Worm (Caenorhabditis elegans): ENCODE measurements around the gene ZK185.5.

The ZK185.5 gene

DNA sequence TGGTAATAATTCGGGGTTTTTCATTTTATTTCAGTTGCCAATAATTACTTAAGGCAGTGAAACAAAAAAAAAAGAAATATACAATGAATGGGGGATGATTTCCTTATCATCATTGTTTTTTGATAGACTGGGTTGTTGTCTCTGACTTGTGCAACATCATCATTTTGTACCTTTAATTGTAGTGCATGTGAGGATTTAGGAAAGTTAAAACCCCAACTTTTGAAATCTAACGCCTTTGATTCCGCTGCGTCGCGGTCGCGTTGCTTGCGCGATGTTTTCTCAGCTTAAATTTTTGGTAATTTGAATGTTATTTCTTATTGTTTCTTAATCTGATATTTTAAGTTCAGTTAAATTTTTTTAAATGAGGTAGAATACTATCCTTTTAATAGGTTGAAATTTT is at the start of gene ZK185.5:
ZK185.5 (minus strand) TSS at position 101 of the 400 bp plus-strand sequence.
- TF ChIP-seq snpc-4 (tag; optimal IDR thresholded peaks at IDR 0.05): no peak
- TF ChIP-seq unc-39 (tag; optimal IDR thresholded peaks at IDR 0.05): no peak
- TF ChIP-seq lin-13 (GFP tag; optimal IDR thresholded peaks at IDR 0.05): no peak
- no peak for TF ChIP-seq ZK546.5 (tag; optimal IDR thresholded peaks at IDR 0.05)

DNA sequence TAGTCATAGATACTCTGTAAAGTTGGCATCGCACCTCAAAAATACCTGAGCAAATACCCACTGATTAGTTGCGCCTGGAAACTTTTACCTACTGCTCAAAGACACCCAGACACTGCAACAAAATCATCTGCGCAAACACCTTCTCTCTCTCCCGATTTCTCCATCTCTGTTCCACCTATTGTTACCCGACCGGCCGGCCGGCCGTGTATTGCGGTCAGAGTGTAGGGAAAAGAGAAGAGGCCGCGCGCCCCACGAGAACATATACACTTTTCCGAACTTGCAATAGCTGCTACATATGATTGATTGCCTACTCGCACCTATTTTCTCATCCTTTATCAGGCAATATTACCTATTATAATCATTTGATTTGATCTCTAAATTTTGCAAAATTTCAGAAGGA is 42.7 kb upstream of the ZK185.5 start:
- TF ChIP-seq nhr-21 (tag; optimal IDR thresholded peaks at IDR 0.05) (no peak), unc-55 (GFP tag; optimal IDR thresholded peaks at IDR 0.05) (no peak), lin-11 (tag; optimal IDR thresholded peaks at IDR 0.05) (no peak), nhr-12 (tag; optimal IDR thresholded peaks at IDR 0.05) (no peak), blmp-1 (tag; optimal IDR thresholded peaks at IDR 0.05; ENCODE audit: insufficient read depth) (no peak), ceh-82 (tag; optimal IDR thresholded peaks at IDR 0.05) (no peak), ztf-1 (GFP tag; conservative IDR thresholded peaks at IDR 0.05) (no peak), unc-62 (GFP tag; optimal IDR thresholded peaks at IDR 0.05) (no peak), alr-1 (tag; optimal IDR thresholded peaks at IDR 0.05) (no peak), F13H6.1 (tag; optimal IDR thresholded peaks at IDR 0.05) (no peak), elt-3 (tag; optimal IDR thresholded peaks at IDR 0.05) (no peak), elt-1 (tag; optimal IDR thresholded peaks at IDR 0.05) (no peak), sma-3 (GFP tag; optimal IDR thresholded peaks at IDR 0.05) (no peak), crh-2 (tag; optimal IDR thresholded peaks at IDR 0.05) (no peak), nhr-6 (tag; optimal IDR thresholded peaks at IDR 0.05) (no peak), sem-4 (tag; optimal IDR thresholded peaks at IDR 0.05) (no peak), peb-1 (tag; optimal IDR thresholded peaks at IDR 0.05) (no peak), lsy-2 (tag; optimal IDR thresholded peaks at IDR 0.05) (no peak), R02D3.7 (tag; optimal IDR thresholded peaks at IDR 0.05) (no peak)

DNA sequence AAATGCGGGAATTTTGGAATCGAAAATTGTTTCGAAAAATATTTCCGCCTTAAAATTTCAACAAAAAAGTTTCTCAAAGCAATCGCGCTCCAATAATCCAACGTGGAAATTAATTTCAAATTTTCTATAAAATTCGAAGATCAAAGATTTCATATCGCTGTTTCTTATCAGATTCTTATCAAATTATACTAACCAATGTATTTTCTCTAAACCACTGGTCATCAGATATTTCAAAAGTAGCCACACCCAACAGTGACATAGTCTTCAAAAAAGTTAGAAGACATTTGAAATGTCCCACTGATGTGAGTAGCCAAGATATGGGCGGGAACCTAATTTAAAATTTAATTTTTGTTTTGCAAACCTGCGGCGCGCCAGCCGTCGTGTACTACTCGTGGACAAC is 41.8 kb upstream of the ZK185.5 start:
- no peak for TF ChIP-seq lin-11 (tag; optimal IDR thresholded peaks at IDR 0.05)
- TF ChIP-seq unc-62 (GFP tag; optimal IDR thresholded peaks at IDR 0.05): no peak
- no peak for TF ChIP-seq F13H6.1 (tag; optimal IDR thresholded peaks at IDR 0.05)
- TF ChIP-seq blmp-1 (tag; optimal IDR thresholded peaks at IDR 0.05; ENCODE audit: insufficient read depth): no peak
- TF ChIP-seq skn-1 (tag; optimal IDR thresholded peaks at IDR 0.05): no peak
- no peak for TF ChIP-seq peb-1 (tag; optimal IDR thresholded peaks at IDR 0.05)
- no peak for TF ChIP-seq C34F6.9 (tag; optimal IDR thresholded peaks at IDR 0.05)
- no peak for TF ChIP-seq ama-1 (optimal IDR thresholded peaks at IDR 0.05)
- TF ChIP-seq R02D3.7 (tag; optimal IDR thresholded peaks at IDR 0.05): no peak
- no peak for TF ChIP-seq mdl-1 (tag; optimal IDR thresholded peaks at IDR 0.05)
- TF ChIP-seq nhr-21 (tag; optimal IDR thresholded peaks at IDR 0.05): no peak
- TF ChIP-seq egl-27 (tag; optimal IDR thresholded peaks at IDR 0.05): no peak
- no peak for TF ChIP-seq nhr-129 (tag; optimal IDR thresholded peaks at IDR 0.05)
- no peak for TF ChIP-seq elt-1 (tag; optimal IDR thresholded peaks at IDR 0.05)
- TF ChIP-seq dmd-4 (tag; optimal IDR thresholded peaks at IDR 0.05): no peak
- TF ChIP-seq nhr-77 (tag; optimal IDR thresholded peaks at IDR 0.05): no peak
- TF ChIP-seq nhr-11 (tag; optimal IDR thresholded peaks at IDR 0.05): no peak
- no peak for TF ChIP-seq crh-2 (tag; optimal IDR thresholded peaks at IDR 0.05)

DNA sequence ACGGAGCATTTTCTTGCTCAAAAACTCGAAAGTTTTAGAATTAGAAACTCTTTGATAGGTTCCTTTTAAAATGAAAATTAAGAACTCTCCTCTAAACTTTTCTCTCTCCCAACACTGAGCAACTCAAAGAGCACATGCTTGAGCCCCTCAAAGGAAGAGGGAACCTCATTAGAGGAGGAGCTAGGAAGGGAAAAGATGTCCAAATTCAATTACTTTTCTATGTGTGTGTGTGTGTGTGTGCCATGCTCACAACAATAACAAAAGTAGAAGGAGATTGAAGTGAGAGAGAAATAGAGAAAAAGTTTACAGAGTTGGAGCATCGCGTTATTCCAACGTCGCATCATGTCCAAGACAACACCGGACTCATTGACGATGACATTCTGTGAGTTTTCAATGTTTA is 40.3 kb upstream of the ZK185.5 start:
- TF ChIP-seq zag-1 (tag; optimal IDR thresholded peaks at IDR 0.05) (peak; percentile 53), sem-4 (tag; optimal IDR thresholded peaks at IDR 0.05) (peak; percentile 76), nhr-6 (tag; optimal IDR thresholded peaks at IDR 0.05) (peak; percentile 6), unc-62 (GFP tag; optimal IDR thresholded peaks at IDR 0.05) (no peak), nhr-77 (tag; optimal IDR thresholded peaks at IDR 0.05) (no peak), nhr-129 (tag; optimal IDR thresholded peaks at IDR 0.05) (peak; percentile 58), C34F6.9 (tag; optimal IDR thresholded peaks at IDR 0.05) (peak; percentile 54), mdl-1 (tag; optimal IDR thresholded peaks at IDR 0.05) (peak in 1 of 2 experiments; percentile 63), sma-9 (GFP tag; optimal IDR thresholded peaks at IDR 0.05) (peak; percentile 18), sma-9 (tag; optimal IDR thresholded peaks at IDR 0.05) (no peak), F13H6.1 (tag; optimal IDR thresholded peaks at IDR 0.05) (no peak), nhr-10 (tag; optimal IDR thresholded peaks at IDR 0.05) (no peak), lsy-2 (tag; optimal IDR thresholded peaks at IDR 0.05) (peak in 1 of 2 experiments; percentile 48)

DNA sequence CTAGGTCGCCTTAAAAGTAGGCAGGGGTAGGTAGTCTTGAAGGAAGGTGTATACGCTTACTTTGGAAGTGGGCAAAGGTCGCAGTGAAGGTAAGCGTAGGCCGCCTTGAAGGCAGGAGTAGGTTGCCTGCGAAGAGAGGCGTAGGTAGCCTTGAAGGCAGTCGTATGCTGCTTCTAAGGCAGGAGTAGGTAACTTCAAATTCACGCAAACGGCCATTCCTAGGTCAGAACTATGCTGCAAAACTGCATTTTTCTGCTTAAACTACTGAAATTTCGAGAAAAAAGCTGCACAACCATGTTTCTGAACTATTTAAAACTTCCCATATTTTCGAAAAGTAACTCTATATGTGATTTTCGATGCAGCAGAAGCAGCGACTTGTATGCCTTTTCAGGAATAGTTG is 33.8 kb upstream of the ZK185.5 start:
- no peak for TF ChIP-seq mbf-1 (tag; optimal IDR thresholded peaks at IDR 0.05)
- TF ChIP-seq ama-1 (optimal IDR thresholded peaks at IDR 0.05): no peak
- TF ChIP-seq sma-9 (GFP tag; optimal IDR thresholded peaks at IDR 0.05): no peak
- TF ChIP-seq sma-9 (tag; optimal IDR thresholded peaks at IDR 0.05): no peak
- TF ChIP-seq ztf-4 (tag; optimal IDR thresholded peaks at IDR 0.05): no peak
- TF ChIP-seq nhr-129 (tag; optimal IDR thresholded peaks at IDR 0.05): no peak
- TF ChIP-seq nhr-23 (tag; optimal IDR thresholded peaks at IDR 0.05): no peak
- TF ChIP-seq F13H6.1 (tag; optimal IDR thresholded peaks at IDR 0.05): no peak
- no peak for TF ChIP-seq lin-13 (GFP tag; optimal IDR thresholded peaks at IDR 0.05)
- TF ChIP-seq nhr-25 (tag; optimal IDR thresholded peaks at IDR 0.05): no peak
- TF ChIP-seq nhr-11 (tag; optimal IDR thresholded peaks at IDR 0.05): no peak
